Fruit fly (Drosophila melanogaster): ENCODE data around the gene Ccdc85.

Ccdc85 gene

dm6 chr2L:3011484-3011883 lies 12.4 kb downstream of the Ccdc85 start:
- TF ChIP-seq psq (optimal IDR thresholded peaks at IDR 0.05) (no peak), Dll (optimal IDR thresholded peaks at IDR 0.05) (no peak), pan (optimal IDR thresholded peaks at IDR 0.05) (no peak), CG8478 (optimal IDR thresholded peaks at IDR 0.05) (no peak), usp (GFP tag; optimal IDR thresholded peaks at IDR 0.05) (no peak), EcR (GFP tag; optimal IDR thresholded peaks at IDR 0.05) (no peak)

DNA sequence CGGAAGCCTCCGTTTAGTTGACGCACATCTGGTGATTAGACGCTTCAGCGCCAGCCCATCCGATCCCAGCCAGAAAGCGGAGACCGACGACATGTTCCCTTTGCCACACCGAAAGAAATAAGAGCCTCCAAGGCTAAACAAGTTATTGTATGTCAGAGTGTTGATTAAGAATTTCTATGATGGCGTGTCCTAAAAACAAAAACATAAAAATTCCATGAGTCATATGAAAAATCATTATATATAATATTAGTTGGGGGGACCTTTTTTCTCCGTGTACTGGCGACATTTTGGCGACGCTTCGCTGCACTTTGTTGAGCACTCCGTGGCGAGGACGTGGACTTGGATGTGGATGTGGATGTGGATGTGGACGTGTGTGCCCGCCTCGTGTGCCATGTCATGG lies 13.7 kb downstream of the Ccdc85 start:
- TF ChIP-seq CG8478 (optimal IDR thresholded peaks at IDR 0.05): no peak
- TF ChIP-seq usp (GFP tag; optimal IDR thresholded peaks at IDR 0.05): no peak
- TF ChIP-seq EcR (GFP tag; optimal IDR thresholded peaks at IDR 0.05): no peak
- TF ChIP-seq psq (optimal IDR thresholded peaks at IDR 0.05): no peak
- TF ChIP-seq pan (optimal IDR thresholded peaks at IDR 0.05): no peak

DNA sequence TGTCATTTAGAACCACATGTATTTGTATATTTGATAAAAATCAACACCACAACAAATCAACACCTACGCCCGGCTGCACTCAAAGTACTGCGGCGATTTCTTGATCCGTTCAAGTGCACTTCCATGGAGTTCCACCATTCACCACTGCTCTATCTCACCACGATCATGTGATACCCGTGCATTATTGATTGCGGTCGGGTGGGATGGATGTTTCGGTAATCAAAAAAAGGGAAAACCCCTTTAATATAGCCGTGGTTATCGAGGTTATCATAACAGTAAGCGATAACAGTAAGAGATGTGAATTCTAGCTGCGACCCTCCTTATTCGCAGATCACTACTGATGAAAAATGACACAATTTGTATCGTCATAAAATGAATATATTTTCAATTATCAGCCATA lies 19.1 kb downstream of the Ccdc85 start, which contains the start of the genes CG17224 and CG17264:
Gene CG17224, minus strand, starts transcription at position 97 of the 400 bp plus-strand sequence.
Gene CG17264, plus strand, starts transcription at position 297 of the 400 bp plus-strand sequence.
- no peak for TF ChIP-seq usp (GFP tag; optimal IDR thresholded peaks at IDR 0.05)

dm6 chr2L:3022986-3023385 lies 23.9 kb downstream of the Ccdc85 start, which contains the start of the genes alpha4GT1 and Prp40:
alpha4GT1 (minus strand) TSS chr2L:3023141.
Prp40 (plus strand) TSS chr2L:3023226.
- TF ChIP-seq Dll (optimal IDR thresholded peaks at IDR 0.05): no peak
- no peak for TF ChIP-seq CG8478 (optimal IDR thresholded peaks at IDR 0.05)
- TF ChIP-seq psq (optimal IDR thresholded peaks at IDR 0.05): no peak
- no peak for TF ChIP-seq pan (optimal IDR thresholded peaks at IDR 0.05)
- TF ChIP-seq usp (GFP tag; optimal IDR thresholded peaks at IDR 0.05): no peak
- TF ChIP-seq EcR (GFP tag; optimal IDR thresholded peaks at IDR 0.05): no peak

DNA sequence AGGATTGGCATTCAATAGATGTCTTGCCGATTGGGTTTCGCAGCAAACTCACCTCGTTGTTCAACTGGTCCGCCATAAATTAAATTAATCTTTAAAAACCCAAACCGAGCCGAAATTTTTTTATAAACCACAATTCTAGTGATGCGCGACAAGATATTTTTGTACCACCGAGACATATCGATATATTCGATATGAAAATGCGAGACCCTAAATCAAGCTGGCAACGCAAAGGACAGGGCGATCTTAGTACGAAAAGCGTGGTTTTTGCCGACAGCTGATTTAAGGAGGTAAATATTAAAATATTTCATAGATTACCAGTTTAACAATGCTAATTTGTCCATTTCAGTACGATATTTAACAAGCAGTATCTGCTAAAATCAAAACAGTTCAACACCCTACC lies 29.9 kb downstream of the Ccdc85 start, which contains the start of the genes Sf3b2 and CG17219:
Gene Sf3b2, minus strand, starts transcription at position 157 of the 400 bp plus-strand sequence.
Gene CG17219, plus strand, starts transcription at position 242 of the 400 bp plus-strand sequence.
- TF ChIP-seq usp (GFP tag; optimal IDR thresholded peaks at IDR 0.05) (no peak), EcR (GFP tag; optimal IDR thresholded peaks at IDR 0.05) (no peak), Dll (optimal IDR thresholded peaks at IDR 0.05) (no peak), pan (optimal IDR thresholded peaks at IDR 0.05) (no peak), psq (optimal IDR thresholded peaks at IDR 0.05) (no peak), CG8478 (optimal IDR thresholded peaks at IDR 0.05) (no peak)

DNA sequence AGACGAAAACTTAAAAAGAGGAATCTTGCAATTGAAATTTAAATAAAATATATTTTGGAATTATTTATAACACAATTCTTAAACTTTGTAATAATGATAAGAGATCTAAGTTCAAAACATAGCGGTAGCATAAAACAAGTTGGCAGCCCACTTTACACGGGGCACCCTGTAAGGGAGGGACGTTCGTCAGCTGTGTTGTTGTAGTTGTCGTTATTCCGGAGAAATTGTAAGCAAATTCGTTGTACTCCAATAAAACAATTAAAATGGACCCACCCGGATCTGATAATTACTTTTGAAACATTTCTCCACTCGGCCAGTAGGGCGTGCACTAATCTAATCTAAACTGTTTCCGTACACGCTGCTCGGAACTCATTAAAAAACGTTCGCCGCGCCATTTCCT lies 31.3 kb downstream of the Ccdc85 start, which contains the start of gene GABPI:
Gene GABPI, plus strand, starts transcription at position 190 of the 400 bp plus-strand sequence.
- TF ChIP-seq EcR (GFP tag; optimal IDR thresholded peaks at IDR 0.05) (no peak), pan (optimal IDR thresholded peaks at IDR 0.05) (no peak), Dll (optimal IDR thresholded peaks at IDR 0.05) (no peak), psq (optimal IDR thresholded peaks at IDR 0.05) (no peak), CG8478 (optimal IDR thresholded peaks at IDR 0.05) (no peak), usp (GFP tag; optimal IDR thresholded peaks at IDR 0.05) (no peak)

- no peak for TF ChIP-seq psq (optimal IDR thresholded peaks at IDR 0.05)
- TF ChIP-seq pan (optimal IDR thresholded peaks at IDR 0.05): no peak
- no peak for TF ChIP-seq EcR (GFP tag; optimal IDR thresholded peaks at IDR 0.05)
- TF ChIP-seq CG8478 (optimal IDR thresholded peaks at IDR 0.05): no peak
- no peak for TF ChIP-seq usp (GFP tag; optimal IDR thresholded peaks at IDR 0.05)
- TF ChIP-seq Dll (optimal IDR thresholded peaks at IDR 0.05): no peak
Measured at dm6 chr2L:3034969-3035368, 35.9 kb downstream of the Ccdc85 start, which contains the start of gene CG17258. CG17258 (minus strand) TSS chr2L:3035348.

DNA sequence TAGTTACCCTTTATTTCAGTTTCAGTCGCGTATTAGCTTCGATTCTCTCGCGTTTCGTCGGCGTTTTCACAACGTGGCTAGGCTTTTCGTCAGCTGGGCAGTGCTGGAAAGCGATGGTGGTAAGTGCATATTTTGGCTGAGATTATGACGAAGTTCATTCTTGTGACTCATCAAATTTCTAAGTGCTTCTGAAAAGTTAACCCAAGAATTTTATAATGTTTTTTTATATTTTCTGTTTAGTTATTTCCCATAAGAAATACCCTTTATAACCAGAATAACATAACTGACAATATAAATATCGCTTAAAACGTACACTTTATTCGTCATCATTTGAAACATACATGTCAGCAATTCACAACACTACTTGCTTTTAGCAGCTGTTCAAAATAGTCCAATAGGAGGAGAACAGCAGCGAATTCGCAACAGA lies 38.1 kb downstream of the Ccdc85 start, which contains the start of the genes CG17260 and SerRS:
Gene CG17260, plus strand, starts transcription at position 78 of the 427 bp plus-strand sequence.
Gene SerRS, minus strand, starts transcription at position 251 of the 427 bp plus-strand sequence.
- TF ChIP-seq CG8478 (optimal IDR thresholded peaks at IDR 0.05): no peak
- TF ChIP-seq pan (optimal IDR thresholded peaks at IDR 0.05): no peak
- TF ChIP-seq usp (GFP tag; optimal IDR thresholded peaks at IDR 0.05): no peak
- no peak for TF ChIP-seq psq (optimal IDR thresholded peaks at IDR 0.05)
- no peak for TF ChIP-seq EcR (GFP tag; optimal IDR thresholded peaks at IDR 0.05)
- TF ChIP-seq Dll (optimal IDR thresholded peaks at IDR 0.05): no peak

dm6 chr2L:3039774-3040173 lies 40.7 kb downstream of the Ccdc85 start, which contains the start of the genes cnir and CG17221:
cnir (minus strand) TSS chr2L:3039812.
CG17221 (plus strand) TSS chr2L:3039976.
- no peak for TF ChIP-seq CG8478 (optimal IDR thresholded peaks at IDR 0.05)
- no peak for TF ChIP-seq EcR (GFP tag; optimal IDR thresholded peaks at IDR 0.05)
- no peak for TF ChIP-seq pan (optimal IDR thresholded peaks at IDR 0.05)
- TF ChIP-seq psq (optimal IDR thresholded peaks at IDR 0.05): no peak

- TF ChIP-seq EcR (GFP tag; optimal IDR thresholded peaks at IDR 0.05): no peak
- no peak for TF ChIP-seq pan (optimal IDR thresholded peaks at IDR 0.05)
- no peak for TF ChIP-seq psq (optimal IDR thresholded peaks at IDR 0.05)
- TF ChIP-seq usp (GFP tag; optimal IDR thresholded peaks at IDR 0.05): no peak
- TF ChIP-seq Dll (optimal IDR thresholded peaks at IDR 0.05): no peak
- no peak for TF ChIP-seq CG8478 (optimal IDR thresholded peaks at IDR 0.05)
Measured at dm6 chr2L:3041918-3042615, 43.0 kb downstream of the Ccdc85 start, which contains the start of gene CG17261. CG17261 (plus strand) TSS chr2L:3042551.

DNA sequence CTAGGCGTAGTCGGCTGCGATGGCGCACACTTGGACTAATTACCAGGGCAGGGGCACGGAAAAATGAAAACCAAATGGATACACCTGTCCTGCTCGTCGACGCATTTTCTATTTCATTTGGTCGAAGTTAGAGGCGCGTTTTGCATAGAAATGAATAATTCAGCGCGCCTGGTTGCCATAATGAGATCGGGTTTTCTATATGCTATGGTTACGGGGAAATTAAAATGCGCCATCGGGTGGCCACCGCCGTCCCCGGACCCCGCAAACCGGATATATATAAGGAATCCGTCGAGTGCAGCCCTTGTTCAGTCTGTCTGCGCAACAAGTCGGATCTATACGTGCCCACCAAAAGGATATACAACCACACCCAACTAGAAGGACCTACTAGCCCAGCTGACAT lies 44.6 kb downstream of the Ccdc85 start, which contains the start of gene FASN2:
Gene FASN2, plus strand, starts transcription at position 301 of the 400 bp plus-strand sequence.
- no peak for TF ChIP-seq Dll (optimal IDR thresholded peaks at IDR 0.05)
- TF ChIP-seq EcR (GFP tag; optimal IDR thresholded peaks at IDR 0.05): no peak
- no peak for TF ChIP-seq usp (GFP tag; optimal IDR thresholded peaks at IDR 0.05)
- no peak for TF ChIP-seq psq (optimal IDR thresholded peaks at IDR 0.05)
- TF ChIP-seq pan (optimal IDR thresholded peaks at IDR 0.05): no peak
- TF ChIP-seq CG8478 (optimal IDR thresholded peaks at IDR 0.05): no peak
